Worm (Caenorhabditis elegans) whole organism, L3 larva: ENCODE measurements around the gene nhr-190.

Experiments
- ceh-16 ChIP-seq: sonication (generic microtip); optimal IDR thresholded peaks from 2 replicates; lab custom pipeline; 2017; ENCODE audit warnings: missing biosample characterization, missing genetic modification characterization
- elt-2 ChIP-seq: sonication (generic microtip); optimal IDR thresholded peaks from 2 replicates; lab custom pipeline; 2016; ENCODE audit warnings: missing genetic modification reagents, mild to moderate bottlenecking, missing genetic modification characterization, missing compliant biosample characterization
- elt-3 ChIP-seq, 3 experiments: fragments of 150-350 bp in 1 of 3; sonication (generic microtip) in 2 of 3; optimal IDR thresholded peaks; 2 replicates in 2 of 3; 4 replicates in 1 of 3; lab custom pipeline; 2014 to 2017; ENCODE audit warnings: missing biosample characterization in 3 of 3, missing genetic modification characterization in 3 of 3
- lin-39 ChIP-seq: fragments of 150-350 bp; optimal IDR thresholded peaks from 2 replicates; lab custom pipeline; 2018; ENCODE audit warnings: missing biosample characterization, missing genetic modification reagents, missing genetic modification characterization
- mdl-1 ChIP-seq: fragments of 150-350 bp; optimal IDR thresholded peaks from 2 replicates; lab custom pipeline; 2014; ENCODE audit warnings: missing biosample characterization, missing genetic modification characterization
- nfya-1 ChIP-seq: sonication (generic microtip); optimal IDR thresholded peaks from 2 replicates; lab custom pipeline; 2017; ENCODE audit warnings: missing genetic modification characterization, mild to moderate bottlenecking, missing compliant biosample characterization, antibody characterized with exemption, moderate library complexity; ENCODE audit not compliant: insufficient read depth
- nhr-237 ChIP-seq: fragments of 150-350 bp; optimal IDR thresholded peaks from 2 replicates; lab custom pipeline; 2014; ENCODE audit warnings: missing biosample characterization, missing genetic modification characterization
- nhr-28 ChIP-seq: fragments of 150-350 bp; optimal IDR thresholded peaks from 2 replicates; lab custom pipeline; 2014; ENCODE audit warnings: missing biosample characterization, missing genetic modification characterization
- nhr-77 ChIP-seq: fragments of 150-350 bp; optimal IDR thresholded peaks from 2 replicates; lab custom pipeline; 2014; ENCODE audit warnings: missing biosample characterization, missing genetic modification characterization
- pha-4 ChIP-seq: fragments of 150-350 bp; optimal IDR thresholded peaks from 2 replicates; lab custom pipeline; 2014; ENCODE audit warnings: missing biosample characterization, missing genetic modification reagents, missing genetic modification characterization
- skn-1 ChIP-seq: fragments of 150-350 bp; optimal IDR thresholded peaks from 2 replicates; lab custom pipeline; 2014; ENCODE audit warnings: missing biosample characterization, missing genetic modification characterization
- unc-62 ChIP-seq: fragments of 150-350 bp; sonication (generic microtip); optimal IDR thresholded peaks from 4 replicates; lab custom pipeline; 2014; ENCODE audit warnings: missing biosample characterization, missing genetic modification reagents, missing genetic modification characterization

DNA sequence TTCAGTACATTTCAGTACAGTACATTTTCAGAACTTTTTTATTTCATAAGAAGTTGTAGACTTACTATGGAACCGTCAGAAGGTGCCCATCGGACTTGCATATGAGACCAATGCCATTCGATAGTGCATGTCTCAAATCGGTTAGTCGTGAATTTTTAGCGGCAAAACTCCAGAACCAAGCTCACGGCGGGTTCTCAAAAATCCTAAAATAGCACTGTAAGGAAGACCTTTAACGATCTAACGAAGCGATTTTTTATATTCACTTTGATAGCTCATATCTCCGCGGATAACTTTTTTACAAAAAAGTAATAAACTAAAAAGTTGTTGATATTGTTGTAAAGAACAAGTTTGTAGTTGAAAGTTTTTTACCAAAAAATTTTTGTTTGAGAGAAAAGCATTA is 31.5 kb upstream of the nhr-190 start, which contains the start of gene sru-25:
- TF ChIP-seq lin-39 (tag; lab: Kevin White, UChicago) = no peak
- TF ChIP-seq elt-3 (tag; optimal IDR thresholded peaks at IDR 0.05; lab: Kevin White, UChicago) = no peak
- no peak for TF ChIP-seq nhr-237 (tag; lab: Kevin White, UChicago)
- no peak for TF ChIP-seq skn-1 (tag; lab: Kevin White, UChicago)
- no peak for TF ChIP-seq ceh-16 (tag; lab: Kevin White, UChicago)
- no peak for TF ChIP-seq elt-2 (tag; lab: Kevin White, UChicago)
- TF ChIP-seq nhr-28 (tag; lab: Kevin White, UChicago) = no peak
- TF ChIP-seq nfya-1 = no peak
- no peak for TF ChIP-seq pha-4
- TF ChIP-seq nhr-77 (tag; lab: Kevin White, UChicago) = no peak
- no peak for TF ChIP-seq mdl-1 (tag; lab: Kevin White, UChicago)
- no peak for TF ChIP-seq unc-62 (GFP tag; lab: Kevin White, UChicago)
